Worm (Caenorhabditis elegans): ENCODE measurements around the gene let-418.

DNA sequence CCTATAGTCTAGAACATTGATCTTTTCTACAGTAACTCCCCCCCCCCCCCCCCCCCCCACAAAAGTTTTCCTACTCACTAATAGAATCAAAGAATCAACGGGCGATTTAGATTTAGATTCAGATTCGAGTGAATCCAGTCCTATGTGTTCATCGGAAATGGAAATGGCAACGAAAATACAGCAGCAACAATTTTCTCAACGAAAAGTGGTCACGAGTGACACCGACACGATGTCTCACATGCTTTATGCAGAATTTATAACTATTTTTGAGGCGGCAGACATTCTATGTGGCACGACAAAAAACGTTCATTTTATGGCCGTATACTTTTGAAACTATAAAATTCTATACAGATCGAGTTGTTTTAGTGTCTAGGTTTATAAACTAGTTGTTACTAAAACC is 18.5 kb downstream of the let-418 start:
- no peak for TF ChIP-seq him-1 (tag; optimal IDR thresholded peaks at IDR 0.05)
- no peak for TF ChIP-seq dao-5 (tag; optimal IDR thresholded peaks at IDR 0.05)
- no peak for TF ChIP-seq W03F9.2 (tag; optimal IDR thresholded peaks at IDR 0.05)

All from whole organism, L4/young adult.